Worm (Caenorhabditis elegans) whole organism, late embryonic: ENCODE measurements around the gene K04A8.19.

Experiments
- K02D7.2 ChIP-seq: sonication (generic microtip); optimal IDR thresholded peaks from 2 replicates; lab custom pipeline; 2017; ENCODE audit warnings: mild to moderate bottlenecking, missing genetic modification characterization, missing compliant biosample characterization
- T23F11.4 ChIP-seq: fragments of 200-800 bp; sonication (Bioruptor generic); optimal IDR thresholded peaks from 2 replicates; lab custom pipeline; 2018; ENCODE audit warnings: mild to moderate bottlenecking, missing genetic modification characterization, missing compliant biosample characterization
- ama-1 ChIP-seq: fragments of 150-350 bp; optimal IDR thresholded peaks from 2 replicates; lab custom pipeline; 2014
- ceh-19 ChIP-seq: fragments of 200-800 bp; sonication (Bioruptor generic); optimal IDR thresholded peaks from 2 replicates; lab custom pipeline; 2018; ENCODE audit warnings: mild to moderate bottlenecking, missing genetic modification characterization, missing compliant biosample characterization
- ceh-22 ChIP-seq: sonication (generic microtip); optimal IDR thresholded peaks from 2 replicates; lab custom pipeline; 2017; ENCODE audit warnings: missing biosample characterization, missing genetic modification characterization
- ceh-24 ChIP-seq: sonication (generic microtip); optimal IDR thresholded peaks from 2 replicates; lab custom pipeline; 2016; ENCODE audit warnings: mild to moderate bottlenecking, missing genetic modification characterization, missing compliant biosample characterization
- ceh-30 ChIP-seq: fragments of 150-350 bp; optimal IDR thresholded peaks from 2 replicates; lab custom pipeline; 2014; ENCODE audit warnings: missing biosample characterization, missing genetic modification characterization
- ceh-31 ChIP-seq: sonication (generic microtip); optimal IDR thresholded peaks from 2 replicates; lab custom pipeline; 2016; ENCODE audit warnings: missing genetic modification characterization, missing compliant biosample characterization
- elt-2 ChIP-seq: sonication (generic microtip); optimal IDR thresholded peaks from 2 replicates; lab custom pipeline; 2016; ENCODE audit warnings: missing genetic modification reagents, missing genetic modification characterization, missing compliant biosample characterization
- elt-4 ChIP-seq: sonication (generic microtip); optimal IDR thresholded peaks from 2 replicates; lab custom pipeline; 2016; ENCODE audit warnings: missing genetic modification characterization, missing compliant biosample characterization
- fax-1 ChIP-seq: sonication (generic microtip); optimal IDR thresholded peaks from 2 replicates; lab custom pipeline; 2016; ENCODE audit warnings: missing genotype, missing genetic modification characterization, missing compliant biosample characterization
- gmeb-2 ChIP-seq: sonication (generic microtip); optimal IDR thresholded peaks from 2 replicates; lab custom pipeline; 2016; ENCODE audit warnings: missing genetic modification characterization, inconsistent platforms, missing compliant biosample characterization
- hlh-15 ChIP-seq: sonication (generic microtip); optimal IDR thresholded peaks from 2 replicates; lab custom pipeline; 2016; ENCODE audit warnings: missing genetic modification characterization, missing compliant biosample characterization
- lin-11 ChIP-seq: fragments of 200-800 bp; sonication (Bioruptor generic); optimal IDR thresholded peaks from 2 replicates; lab custom pipeline; 2018; ENCODE audit warnings: mild to moderate bottlenecking, missing genetic modification characterization, missing compliant biosample characterization
- mec-3 ChIP-seq: sonication (generic microtip); optimal IDR thresholded peaks from 2 replicates; lab custom pipeline; 2016; ENCODE audit warnings: borderline replicate concordance, missing genetic modification characterization, missing compliant biosample characterization
- nhr-11 ChIP-seq: fragments of 150-350 bp; optimal IDR thresholded peaks from 2 replicates; lab custom pipeline; 2014; ENCODE audit warnings: missing biosample characterization, missing genetic modification characterization
- odd-2 ChIP-seq: sonication (generic microtip); optimal IDR thresholded peaks from 2 replicates; lab custom pipeline; 2017; ENCODE audit warnings: antibody characterized with exemption, mild to moderate bottlenecking, missing genetic modification characterization, missing compliant biosample characterization
- pag-3 ChIP-seq: sonication (generic microtip); optimal IDR thresholded peaks from 2 replicates; lab custom pipeline; 2016; ENCODE audit warnings: missing compliant biosample characterization, missing genetic modification characterization, borderline replicate concordance
- pax-1 ChIP-seq: fragments of 150-350 bp; optimal IDR thresholded peaks from 2 replicates; lab custom pipeline; 2014; ENCODE audit warnings: missing biosample characterization, missing genetic modification characterization
- pha-2 ChIP-seq: sonication (generic microtip); optimal IDR thresholded peaks from 2 replicates; lab custom pipeline; 2017; ENCODE audit warnings: mild to moderate bottlenecking, missing genetic modification characterization, missing compliant biosample characterization
- pha-4 ChIP-seq: fragments of 150-350 bp; optimal IDR thresholded peaks from 2 replicates; lab custom pipeline; 2018; ENCODE audit warnings: missing biosample characterization, missing genetic modification reagents, missing genetic modification characterization
- pqm-1 ChIP-seq: sonication (generic microtip); optimal IDR thresholded peaks from 2 replicates; lab custom pipeline; 2016; ENCODE audit warnings: missing genetic modification characterization, missing compliant biosample characterization
- sdc-2 ChIP-seq: sonication (generic microtip); optimal IDR thresholded peaks from 2 replicates; lab custom pipeline; 2016; ENCODE audit warnings: missing genotype, missing genetic modification characterization, missing compliant biosample characterization
- tbx-2 ChIP-seq: sonication (generic microtip); optimal IDR thresholded peaks from 2 replicates; lab custom pipeline; 2016; ENCODE audit warnings: missing genetic modification characterization, missing compliant biosample characterization
- tbx-7 ChIP-seq: sonication (generic microtip); optimal IDR thresholded peaks from 2 replicates; lab custom pipeline; 2016; ENCODE audit warnings: missing genotype, missing genetic modification characterization, missing compliant biosample characterization
- unc-3 ChIP-seq, 2 experiments: fragments of 200-800 bp in 1 of 2; sonication (Bioruptor generic) in 1 of 2; sonication (generic microtip) in 1 of 2; conservative IDR thresholded peaks in 1 of 2; optimal IDR thresholded peaks in 1 of 2; 2 replicates each; pipeline versions ENCODE4 v1.3.6 to Lab custom; 2016 to 2022; ENCODE audit warnings: missing compliant biosample characterization in 2 of 2, missing genetic modification characterization in 2 of 2, missing genetic modification reagents in 1 of 2
- unc-42 ChIP-seq: sonication (generic microtip); optimal IDR thresholded peaks from 2 replicates; lab custom pipeline; 2016; ENCODE audit warnings: missing genotype, missing genetic modification characterization, missing compliant biosample characterization
- ztf-16 ChIP-seq: sonication (generic microtip); optimal IDR thresholded peaks from 2 replicates; lab custom pipeline; 2017; ENCODE audit warnings: missing genetic modification characterization, missing compliant biosample characterization

K04A8.19 gene

DNA sequence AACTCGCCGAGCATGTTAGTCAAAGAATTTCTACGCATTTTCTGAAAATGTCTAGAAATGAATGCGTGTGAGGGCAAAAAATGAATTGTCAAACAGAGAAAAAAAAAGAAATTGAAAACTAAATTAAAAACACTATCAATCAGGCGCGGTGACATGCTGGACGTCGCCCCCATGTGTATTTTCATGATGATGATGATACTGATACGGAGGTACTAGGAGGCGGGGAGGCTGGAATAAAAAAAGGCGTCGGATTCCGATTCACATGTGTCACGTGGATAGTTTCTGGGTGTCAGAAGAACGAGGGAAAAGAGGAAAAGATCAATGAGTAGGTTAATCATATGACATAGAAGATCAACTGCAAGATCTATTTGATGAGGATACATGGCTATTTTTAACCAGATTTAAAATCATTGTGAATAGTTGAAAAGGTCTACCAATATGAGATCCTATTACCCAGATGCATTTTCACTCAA is 48.8 kb downstream of the K04A8.19 start, which contains the start of gene W01A11.7:
Gene W01A11.7, minus strand, starts transcription at position 51 of the 473 bp plus-strand sequence.
- TF ChIP-seq ceh-31 (tag; lab: Kevin White, UChicago) (no peak), odd-2 (tag; lab: Kevin White, UChicago) (no peak), unc-42 (tag; lab: Kevin White, UChicago) (no peak), elt-4 (tag; lab: Kevin White, UChicago) (no peak), pqm-1 (no peak), hlh-15 (tag; lab: Kevin White, UChicago) (no peak), ceh-24 (tag; lab: Kevin White, UChicago) (no peak), tbx-7 (tag; lab: Kevin White, UChicago) (no peak), sdc-2 (no peak), unc-3 (GFP tag; conservative IDR thresholded peaks at IDR 0.05; lab: Robert Waterston, UW) (no peak), unc-3 (tag; optimal IDR thresholded peaks at IDR 0.05; lab: Kevin White, UChicago) (no peak), ceh-30 (tag; lab: Kevin White, UChicago) (no peak), ceh-22 (tag; lab: Kevin White, UChicago) (no peak), tbx-2 (tag; lab: Kevin White, UChicago) (no peak)

DNA sequence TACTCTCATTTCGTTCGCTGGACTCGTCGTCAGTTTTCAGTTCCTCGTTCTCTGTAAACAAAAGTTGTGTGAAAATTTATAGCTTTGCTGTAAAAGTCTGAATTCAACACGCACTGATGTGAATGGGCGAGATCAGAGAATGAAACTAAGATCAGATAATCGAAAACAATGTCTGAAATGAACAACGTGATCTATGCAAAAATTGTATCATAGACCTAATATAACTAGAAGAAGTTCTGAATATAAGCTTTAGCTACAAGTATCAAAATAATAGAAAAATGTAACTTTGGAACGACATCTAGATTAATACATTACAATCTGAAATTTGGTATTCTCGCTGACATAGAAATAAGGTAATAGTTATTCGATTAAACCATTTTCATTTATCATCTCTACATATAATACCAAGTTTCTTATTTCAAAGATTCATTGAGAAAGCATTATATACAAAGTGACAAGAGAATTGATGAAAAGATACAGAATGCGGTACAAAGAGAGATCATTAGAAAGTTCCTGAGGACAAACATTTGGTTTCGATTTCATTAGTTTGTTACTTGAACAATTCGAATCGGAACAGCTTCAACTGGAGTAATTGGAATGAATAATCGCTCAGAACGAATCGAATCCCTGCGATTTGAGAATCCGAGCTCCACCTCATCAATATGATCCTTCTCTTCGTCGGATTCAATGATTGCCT is 49.9 kb downstream of the K04A8.19 start, which contains the start of gene moc-2:
Gene moc-2, minus strand, starts transcription at position 51 of the 697 bp plus-strand sequence.
- TF ChIP-seq ama-1 (no peak), K02D7.2 (tag; lab: Kevin White, UChicago) (no peak), ceh-19 (no peak), lin-11 (tag; lab: Kevin White, UChicago) (no peak), mec-3 (tag; lab: Kevin White, UChicago) (no peak), elt-2 (no peak), ztf-16 (no peak), pha-4 (tag; lab: Kevin White, UChicago) (no peak), elt-4 (tag; lab: Kevin White, UChicago) (no peak), pag-3 (tag; lab: Kevin White, UChicago) (no peak), nhr-11 (tag; lab: Kevin White, UChicago) (no peak), pax-1 (tag; lab: Kevin White, UChicago) (no peak), fax-1 (tag; lab: Kevin White, UChicago) (no peak), odd-2 (tag; lab: Kevin White, UChicago) (no peak), pha-2 (tag; lab: Kevin White, UChicago) (no peak), gmeb-2 (tag; lab: Kevin White, UChicago) (no peak), T23F11.4 (no peak), ceh-24 (tag; lab: Kevin White, UChicago) (no peak)
